Fruit fly (Drosophila melanogaster): ENCODE measurements around the gene CG32263.

The CG32263 gene

dm6 chr3L:3797681-3798080 is 13.2 kb downstream of the CG32263 start (continued):
- TF ChIP-seq CG3065 (GFP tag; optimal IDR thresholded peaks at IDR 0.05), result no peak
- peak; percentile 16; the same call in 1 of the 2 replicates for TF ChIP-seq Xrp1 (GFP tag; IDR thresholded peaks at IDR 0.05)
- no peak for TF ChIP-seq B-H2 (GFP tag; optimal IDR thresholded peaks at IDR 0.05)
- TF ChIP-seq Hey (tag; optimal IDR thresholded peaks at IDR 0.05), result no peak
- peak; percentile 15 for TF ChIP-seq CG2678 (tag; optimal IDR thresholded peaks at IDR 0.05)
- no peak for TF ChIP-seq CG8290 (GFP tag; optimal IDR thresholded peaks at IDR 0.05)
- peak in 1 of 2 experiments; percentile 59 for TF ChIP-seq CG8290 (tag; optimal IDR thresholded peaks at IDR 0.05)
- TF ChIP-seq CG33557 (GFP tag; optimal IDR thresholded peaks at IDR 0.05), result no peak
- no peak for TF ChIP-seq hkb (optimal IDR thresholded peaks at IDR 0.05)
- TF ChIP-seq hkb (GFP tag; IDR thresholded peaks at IDR 0.05), result 0 out of 2 replicates have a peak, but pooled peaks have one; percentile 26
- TF ChIP-seq CG30403 (GFP tag; optimal IDR thresholded peaks at IDR 0.05), result peak; percentile 17
- peak; percentile 9 for TF ChIP-seq Abd-B (GFP tag; optimal IDR thresholded peaks at IDR 0.05)
- no peak for TF ChIP-seq HLH3B (GFP tag; IDR thresholded peaks at IDR 0.05)
- TF ChIP-seq dpn (GFP tag; optimal IDR thresholded peaks at IDR 0.05), result peak in 1 of 2 experiments; percentile 10
- TF ChIP-seq Med (GFP tag), result peak; percentile 65
- no peak for TF ChIP-seq Dll (GFP tag; IDR thresholded peaks at IDR 0.05; ENCODE audit: partially characterized antibody)
- TF ChIP-seq row (GFP tag; IDR thresholded peaks at IDR 0.05), result 0 out of 3 replicates have a peak, but pooled peaks have one; percentile 18
- TF ChIP-seq CG11504 (tag; optimal IDR thresholded peaks at IDR 0.05), result peak; percentile 11
- peak; percentile 2 for TF ChIP-seq dmrt99B (tag; optimal IDR thresholded peaks at IDR 0.05)
- no peak for TF ChIP-seq Atf3 (GFP tag; optimal IDR thresholded peaks at IDR 0.05)
- no peak for TF ChIP-seq CG1602 (GFP tag; optimal IDR thresholded peaks at IDR 0.05)
- TF ChIP-seq esg (GFP tag; conservative IDR thresholded peaks at IDR 0.05), result no peak
- no peak for TF ChIP-seq CG14441 (GFP tag; IDR thresholded peaks at IDR 0.05)
- no peak for TF ChIP-seq h (optimal IDR thresholded peaks at IDR 0.05)
- TF ChIP-seq Xbp1 (GFP tag; optimal IDR thresholded peaks at IDR 0.05), result peak; percentile 11
- TF ChIP-seq PHDP (tag; optimal IDR thresholded peaks at IDR 0.05), result peak; percentile 11
- no peak for TF ChIP-seq sna (GFP tag; IDR thresholded peaks at IDR 0.05; ENCODE audit: partially characterized antibody)
- TF ChIP-seq CG6689 (GFP tag; IDR thresholded peaks at IDR 0.05), result no peak
- TF ChIP-seq toy (GFP tag; IDR thresholded peaks at IDR 0.05), result no peak
- TF ChIP-seq onecut (GFP tag; IDR thresholded peaks at IDR 0.05), result peak; percentile 18; the same call in 1 of the 2 replicates
- TF ChIP-seq CG9817 (tag; optimal IDR thresholded peaks at IDR 0.05), result no peak
- no peak for TF ChIP-seq CG18262 (tag; optimal IDR thresholded peaks at IDR 0.05)
- peak; percentile 22 for TF ChIP-seq gem (tag; optimal IDR thresholded peaks at IDR 0.05)
- no peak for TF ChIP-seq psq (GFP tag; optimal IDR thresholded peaks at IDR 0.05)
- 0 out of 2 replicates have a peak, but pooled peaks have one; percentile 4 for TF ChIP-seq ssp (GFP tag; IDR thresholded peaks at IDR 0.05)
- peak; percentile 28 for TF ChIP-seq CG1603 (tag; optimal IDR thresholded peaks at IDR 0.05)

- TF ChIP-seq tgo (GFP tag; IDR thresholded peaks at IDR 0.05) (no peak), CG17385 (GFP tag; optimal IDR thresholded peaks at IDR 0.05) (no peak), Antp (GFP tag; optimal IDR thresholded peaks at IDR 0.05) (no peak), bsh (GFP tag; optimal IDR thresholded peaks at IDR 0.05) (peak in 1 of 2 experiments; percentile 1), Lim3 (GFP tag; IDR thresholded peaks at IDR 0.05) (no peak), CG6175 (GFP tag; IDR thresholded peaks at IDR 0.05) (0 out of 3 replicates have a peak, but pooled peaks have one; percentile 18), HmgD (GFP tag; optimal IDR thresholded peaks at IDR 0.05) (no peak), sna (GFP tag; IDR thresholded peaks at IDR 0.05; ENCODE audit: partially characterized antibody) (no peak), Awh (GFP tag; IDR thresholded peaks at IDR 0.05) (no peak), bab2 (GFP tag; optimal IDR thresholded peaks at IDR 0.05) (no peak), CG11504 (tag; optimal IDR thresholded peaks at IDR 0.05) (peak; percentile 8), dimm (GFP tag; IDR thresholded peaks at IDR 0.05) (0 out of 2 replicates have a peak, but pooled peaks have one; percentile 22), H2.0 (GFP tag; IDR thresholded peaks at IDR 0.05) (0 out of 2 replicates have a peak, but pooled peaks have one; percentile 25), Dll (GFP tag; IDR thresholded peaks at IDR 0.05; ENCODE audit: partially characterized antibody) (no peak), Tbp (GFP tag; optimal IDR thresholded peaks at IDR 0.05) (no peak), CG9727 (GFP tag; optimal IDR thresholded peaks at IDR 0.05) (peak; percentile 12), vnd (GFP tag; IDR thresholded peaks at IDR 0.05; ENCODE audit: partially characterized antibody) (no peak), CG11247 (GFP tag; IDR thresholded peaks at IDR 0.05) (0 out of 2 replicates have a peak, but pooled peaks have one; percentile 34), Rfx (GFP tag; IDR thresholded peaks at IDR 0.05) (peak; percentile 42)
Observed at dm6 chr3L:3791043-3791682, 19.8 kb downstream of the CG32263 start.

Measured in whole organism, embryonic.